Fruit fly (Drosophila melanogaster): ENCODE data around the gene nis.

DNA sequence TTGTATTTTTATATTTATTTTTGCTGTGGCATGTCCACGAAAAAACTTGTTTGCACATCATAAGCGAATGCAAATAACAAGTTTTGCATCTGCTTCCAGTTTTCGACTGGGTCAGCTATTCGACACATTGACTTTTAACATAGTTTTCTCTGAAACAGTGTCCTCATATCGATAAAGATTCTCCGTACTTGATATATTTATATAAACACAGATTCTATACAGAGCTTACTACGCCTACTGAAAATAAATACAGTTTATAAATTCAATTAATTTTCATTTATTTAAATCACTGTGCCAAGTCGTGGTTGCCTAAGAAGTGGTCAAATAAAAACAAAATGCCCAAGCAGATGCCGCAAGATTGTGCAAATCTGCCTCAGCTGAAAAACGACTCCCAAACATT lies 51.7 kb downstream of the nis start:
- TF ChIP-seq Dll (optimal IDR thresholded peaks at IDR 0.05), result no peak
- TF ChIP-seq pan (optimal IDR thresholded peaks at IDR 0.05), result no peak
- no peak for TF ChIP-seq CG8478 (optimal IDR thresholded peaks at IDR 0.05)
- no peak for TF ChIP-seq psq (optimal IDR thresholded peaks at IDR 0.05)
- TF ChIP-seq EcR (GFP tag; optimal IDR thresholded peaks at IDR 0.05), result no peak

Data from whole organism.